Fruit fly (Drosophila melanogaster) whole organism, prepupa: ENCODE data around the gene Phae2.

Experiments
- Blimp-1 ChIP-seq: fragments of 200-800 bp; sonication (Bioruptor generic); optimal IDR thresholded peaks from 3 replicates; lab custom pipeline; 2017; ENCODE audit warnings: missing biosample characterization, missing genetic modification characterization, mild to moderate bottlenecking, moderate library complexity, missing genetic modification reagents
- CG10631 ChIP-seq: fragments of 200-800 bp; sonication (Bioruptor generic); optimal IDR thresholded peaks from 2 replicates; lab custom pipeline; 2016; ENCODE audit warnings: missing biosample characterization, missing genetic modification characterization
- CG16779 ChIP-seq: fragments of 200-800 bp; sonication (Bioruptor generic); optimal IDR thresholded peaks from 3 replicates; lab custom pipeline; 2017; ENCODE audit warnings: missing biosample characterization, mild to moderate bottlenecking, missing genetic modification characterization
- CG6808 ChIP-seq: fragments of 200-800 bp; sonication (Bioruptor generic); optimal IDR thresholded peaks from 3 replicates; lab custom pipeline; 2017; ENCODE audit warnings: missing biosample characterization, missing genetic modification characterization, mild to moderate bottlenecking, moderate library complexity, missing genetic modification reagents
- CG8319 ChIP-seq: fragments of 200-800 bp; sonication (Bioruptor generic); optimal IDR thresholded peaks from 3 replicates; lab custom pipeline; 2016; ENCODE audit warnings: missing biosample characterization, missing genetic modification characterization
- Smox ChIP-seq: fragments of 200-800 bp; sonication (Bioruptor generic); optimal IDR thresholded peaks from 3 replicates; lab custom pipeline; 2016; ENCODE audit warnings: missing biosample characterization, missing genetic modification characterization
- esn ChIP-seq: fragments of 200-800 bp; sonication (Bioruptor generic); optimal IDR thresholded peaks from 2 replicates; lab custom pipeline; 2016; ENCODE audit warnings: missing biosample characterization, mild to moderate bottlenecking, missing genetic modification characterization, moderate library complexity
- fd59A ChIP-seq: fragments of 200-800 bp; sonication (Bioruptor generic); optimal IDR thresholded peaks from 2 replicates; lab custom pipeline; 2017; ENCODE audit warnings: missing biosample characterization, mild to moderate bottlenecking, missing genetic modification characterization, missing genetic modification reagents
- salr ChIP-seq, 2 experiments: fragments of 200-800 bp; sonication (Bioruptor generic); optimal IDR thresholded peaks; 3 replicates each; lab custom pipeline; 2016 to 2018; ENCODE audit warnings: missing biosample characterization in 2 of 2, missing genetic modification characterization in 2 of 2, mild to moderate bottlenecking in 1 of 2
- ss ChIP-seq, 2 experiments: fragments of 200-800 bp; sonication (Bioruptor generic); optimal IDR thresholded peaks; 2 replicates in 1 of 2; 3 replicates in 1 of 2; lab custom pipeline; 2017 to 2018; ENCODE audit warnings: mild to moderate bottlenecking in 2 of 2, missing biosample characterization in 2 of 2, missing genetic modification characterization in 2 of 2, moderate library complexity in 1 of 2
- svp ChIP-seq: fragments of 200-800 bp; sonication (Bioruptor generic); peaks from one replicate; lab custom pipeline; 2016; ENCODE audit warnings: missing biosample characterization, missing genetic modification characterization
- vri ChIP-seq: fragments of 200-800 bp; sonication (Bioruptor generic); optimal IDR thresholded peaks from 3 replicates; lab custom pipeline; 2016; ENCODE audit warnings: missing biosample characterization, mild to moderate bottlenecking, missing genetic modification characterization

- no peak for TF ChIP-seq CG8319 (GFP tag; lab: Kevin White, UChicago)
- no peak for TF ChIP-seq Blimp-1 (GFP tag; lab: Kevin White, UChicago)
- TF ChIP-seq Smox (GFP tag; lab: Kevin White, UChicago), result no peak
- TF ChIP-seq CG16779, result no peak
- TF ChIP-seq fd59A (GFP tag; lab: Kevin White, UChicago), result no peak
- TF ChIP-seq svp (GFP tag; lab: Kevin White, UChicago), result no peak
- no peak for TF ChIP-seq ss (GFP tag; optimal IDR thresholded peaks at IDR 0.05; lab: Kevin White, UChicago)
- TF ChIP-seq vri, result no peak
- no peak for TF ChIP-seq CG10631 (GFP tag; lab: Kevin White, UChicago)
- no peak for TF ChIP-seq salr (GFP tag; optimal IDR thresholded peaks at IDR 0.05; lab: Kevin White, UChicago)
- TF ChIP-seq esn, result no peak
- no peak for TF ChIP-seq CG6808 (GFP tag; lab: Kevin White, UChicago)
Measured at dm6 chr2L:12089145-12089544, 21.8 kb upstream of the Phae2 start.
